Worm (Caenorhabditis elegans): ENCODE results near the gene lgc-48.
A peak's percentile ranks its signal among the peaks of the same experiment; 100 is the strongest.

The lgc-48 gene

DNA sequence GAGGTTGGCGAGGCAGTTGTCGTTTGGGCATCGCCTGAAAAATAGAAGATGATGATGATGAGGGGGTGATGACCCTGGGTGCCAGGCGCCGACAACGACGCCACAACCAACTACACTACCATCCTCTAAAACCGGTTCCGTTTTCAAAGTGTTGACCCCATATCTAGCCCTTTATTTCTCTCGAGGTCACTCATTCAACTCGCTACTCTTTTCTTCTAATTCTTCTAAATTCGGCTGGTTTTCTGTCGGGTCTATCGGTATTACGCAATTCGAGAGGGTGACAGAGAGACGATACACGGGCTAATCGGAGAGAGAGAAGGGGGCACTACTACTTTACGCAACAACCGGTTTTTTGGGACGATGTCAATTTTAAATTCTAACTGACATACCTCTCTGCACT is 31.3 kb downstream of the lgc-48 start:
- TF ChIP-seq elt-3 (tag; optimal IDR thresholded peaks at IDR 0.05) = peak in 2 of 3 experiments; percentile 59 to 81
- TF ChIP-seq snpc-4 (tag; optimal IDR thresholded peaks at IDR 0.05) = peak; percentile 13
- peak; percentile 99 for TF ChIP-seq nhr-23 (tag; optimal IDR thresholded peaks at IDR 0.05)
- peak; percentile 86 for TF ChIP-seq nhr-43 (tag; optimal IDR thresholded peaks at IDR 0.05; ENCODE audit: poor library complexity, severe bottlenecking)
- TF ChIP-seq tbx-2 (tag; optimal IDR thresholded peaks at IDR 0.05) = peak; percentile 69
- peak in 1 of 2 experiments; percentile 39 for TF ChIP-seq eor-1 (tag; optimal IDR thresholded peaks at IDR 0.05)
- TF ChIP-seq ceh-82 (tag; optimal IDR thresholded peaks at IDR 0.05) = no peak
- peak; percentile 57 for TF ChIP-seq elt-1 (tag; optimal IDR thresholded peaks at IDR 0.05)
- peak; percentile 99 for TF ChIP-seq nhr-25 (tag; optimal IDR thresholded peaks at IDR 0.05)
- TF ChIP-seq nhr-77 (tag; optimal IDR thresholded peaks at IDR 0.05) = no peak
- TF ChIP-seq egl-5 (tag; optimal IDR thresholded peaks at IDR 0.05) = peak; percentile 64
- peak; percentile 46 for TF ChIP-seq ceh-28 (tag; optimal IDR thresholded peaks at IDR 0.05)
- no peak for TF ChIP-seq unc-39 (tag; optimal IDR thresholded peaks at IDR 0.05)
- peak; percentile 13 for TF ChIP-seq nfya-1 (tag; optimal IDR thresholded peaks at IDR 0.05; ENCODE audit: insufficient read depth)
- peak; percentile 50 for TF ChIP-seq egl-27 (tag; optimal IDR thresholded peaks at IDR 0.05)
- TF ChIP-seq jun-1 (tag; optimal IDR thresholded peaks at IDR 0.05) = peak; percentile 41
- peak; percentile 1 for TF ChIP-seq elt-2 (tag; optimal IDR thresholded peaks at IDR 0.05)
- peak; percentile 23 for TF ChIP-seq lsy-12 (tag; optimal IDR thresholded peaks at IDR 0.05)
- peak; percentile 43 for TF ChIP-seq unc-62 (GFP tag; optimal IDR thresholded peaks at IDR 0.05)
- TF ChIP-seq ama-1 (optimal IDR thresholded peaks at IDR 0.05) = no peak
- peak; percentile 12 for TF ChIP-seq mdl-1 (tag; optimal IDR thresholded peaks at IDR 0.05)
- no peak for TF ChIP-seq zag-1 (tag; optimal IDR thresholded peaks at IDR 0.05)
- no peak for TF ChIP-seq skn-1 (tag; optimal IDR thresholded peaks at IDR 0.05)

DNA sequence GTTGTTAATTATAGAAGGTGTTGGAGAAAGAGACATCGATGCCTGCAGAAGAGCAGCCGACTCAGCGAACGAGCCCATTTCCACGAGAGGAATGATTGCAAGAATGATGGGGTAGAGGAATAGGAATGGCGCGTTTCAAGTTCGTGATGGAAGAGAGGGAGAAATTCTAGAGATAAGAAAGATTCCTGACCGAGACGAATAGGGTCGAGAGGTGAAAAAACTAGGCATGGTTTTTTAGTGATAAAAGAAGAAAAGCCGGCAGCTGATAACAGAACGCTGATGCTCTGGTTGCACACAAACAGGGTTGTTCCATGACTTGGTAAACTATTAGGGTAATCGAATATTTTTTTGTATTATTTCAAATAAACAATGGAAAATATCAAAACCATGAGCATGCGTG is 32.8 kb downstream of the lgc-48 start:
- TF ChIP-seq pqm-1 (tag; optimal IDR thresholded peaks at IDR 0.05) (peak; percentile 66), fkh-10 (GFP tag; optimal IDR thresholded peaks at IDR 0.05) (no peak), elt-2 (tag; optimal IDR thresholded peaks at IDR 0.05) (peak; percentile 93), ama-1 (optimal IDR thresholded peaks at IDR 0.05) (no peak)

ce11 chrV:13373643-13374042 is 33.6 kb downstream of the lgc-48 start:
- TF ChIP-seq snpc-4 (tag; optimal IDR thresholded peaks at IDR 0.05) = no peak
- no peak for TF ChIP-seq egl-5 (tag; optimal IDR thresholded peaks at IDR 0.05)
- peak; percentile 70 for TF ChIP-seq pqm-1 (tag; optimal IDR thresholded peaks at IDR 0.05)
- no peak for TF ChIP-seq mdl-1 (tag; optimal IDR thresholded peaks at IDR 0.05)
- peak; percentile 62 for TF ChIP-seq jun-1 (tag; optimal IDR thresholded peaks at IDR 0.05)
- no peak for TF ChIP-seq elt-1 (tag; optimal IDR thresholded peaks at IDR 0.05)
- no peak for TF ChIP-seq fos-1 (tag; optimal IDR thresholded peaks at IDR 0.05)
- no peak for TF ChIP-seq tbx-2 (tag; optimal IDR thresholded peaks at IDR 0.05)
- TF ChIP-seq nhr-11 (tag; optimal IDR thresholded peaks at IDR 0.05) = no peak
- peak; percentile 98 for TF ChIP-seq elt-2 (tag; optimal IDR thresholded peaks at IDR 0.05)
- TF ChIP-seq hmg-11 (tag; optimal IDR thresholded peaks at IDR 0.05) = no peak
- no peak for TF ChIP-seq ztf-4 (tag; optimal IDR thresholded peaks at IDR 0.05)
- no peak for TF ChIP-seq nhr-28 (tag; optimal IDR thresholded peaks at IDR 0.05)
- no peak for TF ChIP-seq fkh-2 (tag; optimal IDR thresholded peaks at IDR 0.05)
- no peak for TF ChIP-seq skn-1 (tag; optimal IDR thresholded peaks at IDR 0.05)
- peak; percentile 64 for TF ChIP-seq pha-4 (tag; optimal IDR thresholded peaks at IDR 0.05)
- no peak for TF ChIP-seq unc-62 (GFP tag; optimal IDR thresholded peaks at IDR 0.05)
- no peak for TF ChIP-seq ceh-16 (tag; optimal IDR thresholded peaks at IDR 0.05)
- no peak for TF ChIP-seq daf-12 (tag; optimal IDR thresholded peaks at IDR 0.05)
- no peak for TF ChIP-seq nhr-25 (tag; optimal IDR thresholded peaks at IDR 0.05)
- TF ChIP-seq ceh-9 (tag; optimal IDR thresholded peaks at IDR 0.05) = no peak
- TF ChIP-seq nhr-43 (tag; optimal IDR thresholded peaks at IDR 0.05; ENCODE audit: poor library complexity, severe bottlenecking) = no peak
- TF ChIP-seq eor-1 (tag; optimal IDR thresholded peaks at IDR 0.05) = no peak
- peak; percentile 67 for TF ChIP-seq nhr-23 (tag; optimal IDR thresholded peaks at IDR 0.05)
- no peak for TF ChIP-seq unc-39 (tag; optimal IDR thresholded peaks at IDR 0.05)

- no peak for TF ChIP-seq egl-5 (tag; optimal IDR thresholded peaks at IDR 0.05)
- TF ChIP-seq nhr-25 (tag; optimal IDR thresholded peaks at IDR 0.05) = peak; percentile 93
- TF ChIP-seq nhr-43 (tag; optimal IDR thresholded peaks at IDR 0.05; ENCODE audit: poor library complexity, severe bottlenecking) = peak; percentile 49
- TF ChIP-seq nhr-23 (tag; optimal IDR thresholded peaks at IDR 0.05) = peak; percentile 95
- peak; percentile 56 for TF ChIP-seq ceh-28 (tag; optimal IDR thresholded peaks at IDR 0.05)
- TF ChIP-seq unc-39 (tag; optimal IDR thresholded peaks at IDR 0.05) = no peak
- TF ChIP-seq elt-2 (tag; optimal IDR thresholded peaks at IDR 0.05) = peak; percentile 31
- TF ChIP-seq tbx-2 (tag; optimal IDR thresholded peaks at IDR 0.05) = peak; percentile 6
- peak; percentile 16 for TF ChIP-seq jun-1 (tag; optimal IDR thresholded peaks at IDR 0.05)
- no peak for TF ChIP-seq R02D3.7 (tag; optimal IDR thresholded peaks at IDR 0.05)
- TF ChIP-seq nhr-28 (tag; optimal IDR thresholded peaks at IDR 0.05) = no peak
- peak; percentile 18 for TF ChIP-seq lsy-12 (tag; optimal IDR thresholded peaks at IDR 0.05)
- no peak for TF ChIP-seq aly-2 (tag; optimal IDR thresholded peaks at IDR 0.05)
- no peak for TF ChIP-seq mml-1 (tag; optimal IDR thresholded peaks at IDR 0.05)
- no peak for TF ChIP-seq nhr-77 (tag; optimal IDR thresholded peaks at IDR 0.05)
Observed at ce11 chrV:13374532-13374931, 34.5 kb downstream of the lgc-48 start.

Data from whole organism, L3 larva.